Fruit fly (Drosophila melanogaster) whole organism, embryonic: ENCODE data around the gene Rpn11.

Experiments
- Atf-2 ChIP-seq: fragments of 200-800 bp; sonication (Bioruptor generic); optimal IDR thresholded peaks from 2 replicates; lab custom pipeline; 2016; ENCODE audit warnings: missing biosample characterization, missing genetic modification characterization
- Bgb ChIP-seq: fragments of 200-800 bp; sonication (Bioruptor generic); IDR thresholded peaks from 2 replicates; pipeline ENCODE4 v1.3.6; 2022; ENCODE audit warnings: missing biosample characterization, missing genetic modification characterization; ENCODE audit not compliant: partially characterized antibody
- CG10147 ChIP-seq: fragments of 200-800 bp; sonication (Bioruptor generic); optimal IDR thresholded peaks from 2 replicates; lab custom pipeline; 2019; ENCODE audit warnings: missing biosample characterization, mild to moderate bottlenecking, missing genetic modification characterization, moderate library complexity
- CG10543 ChIP-seq: fragments of 200-800 bp; sonication (Bioruptor generic); optimal IDR thresholded peaks from 3 replicates; lab custom pipeline; 2017; ENCODE audit warnings: missing biosample characterization, mild to moderate bottlenecking, missing genetic modification characterization, moderate library complexity
- CG10979 ChIP-seq: fragments of 200-800 bp; sonication (Bioruptor generic); optimal IDR thresholded peaks from 2 replicates; lab custom pipeline; 2018; ENCODE audit warnings: missing biosample characterization, mild to moderate bottlenecking, missing genetic modification characterization, moderate library complexity
- CG11504 ChIP-seq: fragments of 200-800 bp; sonication (Bioruptor generic); optimal IDR thresholded peaks from 3 replicates; lab custom pipeline; 2019; ENCODE audit warnings: missing biosample characterization, mild to moderate bottlenecking, missing genetic modification characterization, moderate library complexity
- CG13424 ChIP-seq: fragments of 200-800 bp; sonication (Bioruptor generic); optimal IDR thresholded peaks from 2 replicates; lab custom pipeline; 2019; ENCODE audit warnings: missing biosample characterization, mild to moderate bottlenecking, missing genetic modification characterization, moderate library complexity
- CG16813 ChIP-seq: fragments of 200-800 bp; sonication (Bioruptor generic); IDR thresholded peaks from 3 replicates; pipeline ENCODE4 v1.3.6; 2022; ENCODE audit warnings: missing biosample characterization, missing genetic modification characterization; ENCODE audit not compliant: partially characterized antibody
- CG17912 ChIP-seq: fragments of 200-800 bp; sonication (Bioruptor generic); optimal IDR thresholded peaks from 2 replicates; lab custom pipeline; 2018; ENCODE audit warnings: missing biosample characterization, mild to moderate bottlenecking, missing genetic modification characterization
- CG2116 ChIP-seq: fragments of 200-800 bp; sonication (Bioruptor generic); optimal IDR thresholded peaks from 3 replicates; lab custom pipeline; 2018; ENCODE audit warnings: missing biosample characterization, mild to moderate bottlenecking, missing genetic modification characterization
- CG2875 ChIP-seq: fragments of 200-800 bp; sonication (Bioruptor generic); optimal IDR thresholded peaks from 2 replicates; lab custom pipeline; 2017; ENCODE audit warnings: missing biosample characterization, mild to moderate bottlenecking, missing genetic modification characterization, missing genetic modification reagents
- CG30403 ChIP-seq: fragments of 200-800 bp; sonication (Bioruptor generic); optimal IDR thresholded peaks from 3 replicates; lab custom pipeline; 2016; ENCODE audit warnings: missing biosample characterization, missing genetic modification characterization
- CG34422 ChIP-seq: fragments of 200-800 bp; sonication (Bioruptor generic); IDR thresholded peaks from 3 replicates; pipeline ENCODE4 v1.3.6; 2022; ENCODE audit warnings: missing biosample characterization, missing genetic modification characterization
- CG4328 ChIP-seq: fragments of 200-800 bp; sonication (Bioruptor generic); optimal IDR thresholded peaks from 3 replicates; lab custom pipeline; 2017; ENCODE audit warnings: missing biosample characterization, missing genetic modification reagents, missing genetic modification characterization
- CG4854 ChIP-seq: fragments of 200-800 bp; sonication (Bioruptor generic); optimal IDR thresholded peaks from 2 replicates; lab custom pipeline; 2016; ENCODE audit warnings: missing biosample characterization, missing genetic modification characterization, inconsistent platforms
- CG9876 ChIP-seq: fragments of 200-800 bp; sonication (Bioruptor generic); optimal IDR thresholded peaks from 2 replicates; lab custom pipeline; 2016; ENCODE audit warnings: missing biosample characterization, missing genetic modification characterization
- CrebB ChIP-seq: fragments of 200-800 bp; sonication (Bioruptor generic); optimal IDR thresholded peaks from 3 replicates; lab custom pipeline; 2018; ENCODE audit warnings: missing biosample characterization, mild to moderate bottlenecking, missing genetic modification characterization
- HLH4C ChIP-seq: fragments of 200-800 bp; sonication (Bioruptor generic); IDR thresholded peaks from 3 replicates; pipeline ENCODE4 v1.3.6; 2022; ENCODE audit warnings: missing biosample characterization, missing genetic modification characterization; ENCODE audit not compliant: partially characterized antibody
- HLHmδ ChIP-seq: fragments of 200-800 bp; sonication (Bioruptor generic); optimal IDR thresholded peaks from 2 replicates; lab custom pipeline; 2018; ENCODE audit warnings: missing biosample characterization, mild to moderate bottlenecking, missing genetic modification characterization, moderate library complexity
- HmgD ChIP-seq: fragments of 200-800 bp; sonication (Bioruptor generic); optimal IDR thresholded peaks from 3 replicates; lab custom pipeline; 2016; ENCODE audit warnings: missing biosample characterization, missing genetic modification characterization
- HmgZ ChIP-seq: fragments of 200-800 bp; sonication (Bioruptor generic); optimal IDR thresholded peaks from 2 replicates; lab custom pipeline; 2018; ENCODE audit warnings: missing biosample characterization, mild to moderate bottlenecking, missing genetic modification characterization
- Hr3 ChIP-seq: fragments of 200-800 bp; sonication (Bioruptor generic); optimal IDR thresholded peaks from 3 replicates; lab custom pipeline; 2016; ENCODE audit warnings: missing biosample characterization, missing genetic modification characterization
- Hr51 ChIP-seq, 2 experiments: fragments of 200-800 bp; sonication (Bioruptor generic); optimal IDR thresholded peaks; 2 replicates in 1 of 2; 3 replicates in 1 of 2; lab custom pipeline; 2016 to 2018; ENCODE audit warnings: missing biosample characterization in 2 of 2, missing genetic modification characterization in 2 of 2, mild to moderate bottlenecking in 1 of 2, moderate library complexity in 1 of 2
- Mes4 ChIP-seq: fragments of 200-800 bp; sonication (Bioruptor generic); optimal IDR thresholded peaks from 2 replicates; lab custom pipeline; 2016; ENCODE audit warnings: missing biosample characterization, missing genetic modification characterization
- PHDP ChIP-seq: fragments of 200-800 bp; sonication (Bioruptor generic); optimal IDR thresholded peaks from 3 replicates; lab custom pipeline; 2018; ENCODE audit warnings: missing biosample characterization, mild to moderate bottlenecking, missing genetic modification characterization, moderate library complexity
- Ravus ChIP-seq: fragments of 200-800 bp; sonication (Bioruptor generic); IDR thresholded peaks from 2 replicates; pipeline ENCODE4 v1.3.6; 2022; ENCODE audit warnings: missing biosample characterization, missing genetic modification characterization
- Rfx ChIP-seq: fragments of 200-800 bp; sonication (Bioruptor generic); IDR thresholded peaks from 2 replicates; pipeline ENCODE4 v1.3.6; 2022; ENCODE audit warnings: missing biosample characterization, missing genetic modification characterization
- Sry-β ChIP-seq: fragments of 200-800 bp; sonication (Bioruptor generic); optimal IDR thresholded peaks from 2 replicates; lab custom pipeline; 2018; ENCODE audit warnings: missing biosample characterization, mild to moderate bottlenecking, missing genetic modification characterization, moderate library complexity
- Xrp1 ChIP-seq: fragments of 200-800 bp; sonication (Bioruptor generic); IDR thresholded peaks from 2 replicates; pipeline ENCODE4 v1.3.6; 2022; ENCODE audit warnings: missing biosample characterization, missing genetic modification characterization
- ac ChIP-seq: fragments of 200-800 bp; sonication (Bioruptor generic); optimal IDR thresholded peaks from 3 replicates; lab custom pipeline; 2017; ENCODE audit warnings: missing biosample characterization, mild to moderate bottlenecking, missing genetic modification characterization
- ap ChIP-seq: fragments of 200-800 bp; sonication (Bioruptor generic); IDR thresholded peaks from 2 replicates; pipeline ENCODE4 v1.3.6; 2022; ENCODE audit warnings: missing biosample characterization, missing genetic modification characterization
- ato ChIP-seq: fragments of 200-800 bp; sonication (Bioruptor generic); IDR thresholded peaks from 2 replicates; pipeline ENCODE4 v1.3.6; 2022; ENCODE audit warnings: missing biosample characterization, missing genetic modification characterization; ENCODE audit not compliant: partially characterized antibody
- cas ChIP-seq: fragments of 200-800 bp; sonication (Bioruptor generic); IDR thresholded peaks from 2 replicates; pipeline ENCODE4 v1.3.6; 2022; ENCODE audit warnings: missing biosample characterization, missing genetic modification characterization
- dpn ChIP-seq, 2 experiments: fragments of 200-800 bp; sonication (Bioruptor generic); optimal IDR thresholded peaks; 3 replicates each; lab custom pipeline; 2016; ENCODE audit warnings: missing biosample characterization in 2 of 2, missing genetic modification characterization in 2 of 2
- ems ChIP-seq: fragments of 200-800 bp; sonication (Bioruptor generic); optimal IDR thresholded peaks from 3 replicates; lab custom pipeline; 2016; ENCODE audit warnings: missing biosample characterization, missing genetic modification characterization
- gcm2 ChIP-seq: fragments of 200-800 bp; sonication (Bioruptor generic); optimal IDR thresholded peaks from 2 replicates; lab custom pipeline; 2016; ENCODE audit warnings: missing biosample characterization, missing genetic modification characterization
- gfzf ChIP-seq: fragments of 200-800 bp; sonication (Bioruptor generic); optimal IDR thresholded peaks from 2 replicates; lab custom pipeline; 2016; ENCODE audit warnings: missing biosample characterization, mild to moderate bottlenecking, missing genetic modification characterization, moderate library complexity
- jigr1 ChIP-seq: fragments of 200-800 bp; sonication (Bioruptor generic); IDR thresholded peaks from 3 replicates; pipeline ENCODE4 v1.3.6; 2022; ENCODE audit warnings: missing biosample characterization, missing genetic modification characterization
- lola ChIP-seq, 3 experiments: fragments of >200 bp in 2 of 3; fragments of 200-800 bp in 1 of 3; sonication (Bioruptor generic) in 1 of 3; optimal IDR thresholded peaks; 2 replicates each; lab custom pipeline; 2017 to 2019; ENCODE audit warnings: missing biosample characterization in 3 of 3, missing genetic modification characterization in 3 of 3, mild to moderate bottlenecking in 1 of 3, moderate library complexity in 1 of 3
- onecut ChIP-seq: fragments of 200-800 bp; sonication (Bioruptor generic); IDR thresholded peaks from 2 replicates; pipeline ENCODE4 v1.3.6; 2022; ENCODE audit warnings: missing biosample characterization, missing genetic modification characterization
- pfk ChIP-seq: fragments of 200-800 bp; sonication (Bioruptor generic); optimal IDR thresholded peaks from 2 replicates; lab custom pipeline; 2018; ENCODE audit warnings: missing biosample characterization, mild to moderate bottlenecking, missing genetic modification characterization, moderate library complexity
- phol ChIP-seq: fragments of 200-800 bp; sonication (Bioruptor generic); optimal IDR thresholded peaks from 3 replicates; lab custom pipeline; 2018; ENCODE audit warnings: missing biosample characterization, mild to moderate bottlenecking, missing genetic modification characterization, moderate library complexity
- pzg ChIP-seq: fragments of 200-800 bp; sonication (Bioruptor generic); optimal IDR thresholded peaks from 3 replicates; lab custom pipeline; 2018; ENCODE audit warnings: missing biosample characterization, mild to moderate bottlenecking, missing genetic modification characterization, moderate library complexity
- sc ChIP-seq, 3 experiments: fragments of >200 bp in 2 of 3; fragments of 200-800 bp in 1 of 3; sonication (Bioruptor generic) in 1 of 3; optimal IDR thresholded peaks; 2 replicates in 2 of 3; 3 replicates in 1 of 3; lab custom pipeline; 2017; ENCODE audit warnings: mild to moderate bottlenecking in 1 of 3, missing biosample characterization in 1 of 3, missing genetic modification characterization in 1 of 3, missing genetic modification reagents in 1 of 3
- sim ChIP-seq: fragments of 200-800 bp; sonication (Bioruptor generic); IDR thresholded peaks from 2 replicates; pipeline ENCODE4 v1.3.6; 2022; ENCODE audit warnings: missing biosample characterization, missing genetic modification characterization
- sqz ChIP-seq: fragments of 200-800 bp; sonication (Bioruptor generic); optimal IDR thresholded peaks from 3 replicates; lab custom pipeline; 2018; ENCODE audit warnings: missing biosample characterization, mild to moderate bottlenecking, missing genetic modification characterization
- tna ChIP-seq: fragments of 200-800 bp; sonication (Bioruptor generic); IDR thresholded peaks from 2 replicates; pipeline ENCODE4 v1.3.6; 2022; ENCODE audit warnings: missing biosample characterization, missing genetic modification characterization; ENCODE audit not compliant: partially characterized antibody
- vnd ChIP-seq: fragments of 200-800 bp; sonication (Bioruptor generic); IDR thresholded peaks from 3 replicates; pipeline ENCODE4 v1.3.6; 2022; ENCODE audit warnings: missing biosample characterization, missing genetic modification characterization; ENCODE audit not compliant: partially characterized antibody

Gene Rpn11

DNA sequence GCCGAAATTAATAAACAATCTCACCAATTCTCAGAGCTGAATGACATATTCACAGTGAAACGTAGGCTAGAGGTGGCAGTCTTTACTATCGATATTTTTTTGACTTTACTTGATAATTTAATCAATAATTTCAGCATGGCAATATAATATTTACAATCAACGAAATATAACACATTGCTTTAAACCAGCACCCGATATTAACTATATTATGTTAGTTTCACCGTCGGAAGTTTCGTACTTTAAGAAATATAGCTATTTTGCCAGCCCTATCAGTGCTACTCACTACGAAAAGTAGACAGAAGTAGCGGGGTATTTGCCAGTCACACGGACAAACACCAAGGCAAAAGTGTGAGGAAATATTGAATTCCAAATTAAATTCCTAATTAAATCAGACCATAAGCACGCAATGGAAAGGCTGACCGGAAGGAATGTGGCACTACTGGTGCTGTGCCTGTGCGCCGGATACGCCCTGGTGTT is 48.8 kb downstream of the Rpn11 start, which contains the start of the genes CG31917, Tfb5 and SelT (continued):
- peak; percentile 5 for TF ChIP-seq CG4328 (GFP tag; lab: Kevin White, UChicago)
- peak; percentile 21 for TF ChIP-seq CG9876 (GFP tag; lab: Kevin White, UChicago)
- peak; percentile 68 for TF ChIP-seq PHDP (tag; lab: Kevin White, UChicago)
- TF ChIP-seq HmgZ (tag; lab: Kevin White, UChicago): peak; percentile 76
- peak; percentile 8 for TF ChIP-seq ems (GFP tag; lab: Kevin White, UChicago)
- TF ChIP-seq sim (GFP tag; lab: Robert Waterston, UW): no peak
- peak; percentile 62 for TF ChIP-seq HmgD (GFP tag; lab: Kevin White, UChicago)
- TF ChIP-seq Sry-β (GFP tag; lab: Kevin White, UChicago): peak; percentile 96
- no peak for TF ChIP-seq sqz
- TF ChIP-seq CG10147 (GFP tag; lab: Kevin White, UChicago): no peak
- TF ChIP-seq Bgb (GFP tag; lab: Robert Waterston, UW): peak; percentile 75
- no peak for TF ChIP-seq gfzf (GFP tag; lab: Kevin White, UChicago)
- no peak for TF ChIP-seq gcm2
- TF ChIP-seq CG4854 (GFP tag; lab: Kevin White, UChicago): peak; percentile 39
- peak; percentile 57; the same call in 1 of the 2 replicates for TF ChIP-seq onecut
- peak; percentile 69 for TF ChIP-seq vnd
- TF ChIP-seq ato (GFP tag; lab: Robert Waterston, UW): no peak
- peak; percentile 65 for TF ChIP-seq CG11504 (tag; lab: Kevin White, UChicago)
- TF ChIP-seq CG13424 (tag; lab: Kevin White, UChicago): peak; percentile 70
- no peak for TF ChIP-seq pfk
- TF ChIP-seq jigr1: no peak
- TF ChIP-seq Mes4 (GFP tag; lab: Kevin White, UChicago): no peak
- no peak for TF ChIP-seq HLHmδ
- TF ChIP-seq Hr3: peak; percentile 53
- TF ChIP-seq dpn (GFP tag; optimal IDR thresholded peaks at IDR 0.05; lab: Kevin White, UChicago): peak; percentile 16 to 67
- peak; percentile 30 for TF ChIP-seq Atf-2 (GFP tag; lab: Kevin White, UChicago)
- no peak for TF ChIP-seq cas (GFP tag; lab: Robert Waterston, UW)
- TF ChIP-seq ac (GFP tag; lab: Kevin White, UChicago): no peak
- TF ChIP-seq Ravus: no peak
- peak; percentile 77 for TF ChIP-seq CG30403
- TF ChIP-seq ap: no peak
- peak; percentile 56 for TF ChIP-seq CG2116 (GFP tag; lab: Kevin White, UChicago)
- peak; percentile 70 for TF ChIP-seq phol
- TF ChIP-seq CG17912 (GFP tag; lab: Kevin White, UChicago): no peak
- no peak for TF ChIP-seq CG2875
- TF ChIP-seq Hr51 (GFP tag; optimal IDR thresholded peaks at IDR 0.05; lab: Kevin White, UChicago): peak; percentile 57 to 65
- TF ChIP-seq Xrp1: peak; percentile 43; the same call in 1 of the 2 replicates
- TF ChIP-seq sc (optimal IDR thresholded peaks at IDR 0.05; lab: Kevin White, UChicago): no peak
- no peak for TF ChIP-seq sc (GFP tag; optimal IDR thresholded peaks at IDR 0.05; lab: Kevin White, UChicago)
- peak; percentile 39; the same call in 2 of the 3 replicates for TF ChIP-seq CG34422 (GFP tag; lab: Robert Waterston, UW)
- TF ChIP-seq CG10979: peak; percentile 39
- TF ChIP-seq pzg (GFP tag; lab: Kevin White, UChicago): peak; percentile 83
- TF ChIP-seq HLH4C: peak; percentile 65
- peak in 1 of 3 experiments; percentile 50 for TF ChIP-seq lola (GFP tag; optimal IDR thresholded peaks at IDR 0.05; lab: Kevin White, UChicago)
- peak; percentile 81 for TF ChIP-seq CG16813 (GFP tag; lab: Robert Waterston, UW)
- TF ChIP-seq tna (GFP tag; lab: Robert Waterston, UW): no peak
- TF ChIP-seq CG10543: peak; percentile 29
- peak; percentile 80 for TF ChIP-seq Rfx
- peak; percentile 1 for TF ChIP-seq CrebB (tag; lab: Kevin White, UChicago)
